Worm (Caenorhabditis elegans) whole organism, L3 larva: ENCODE results near the gene F14H12.3.

ENCODE experiments used
- ama-1 ChIP-seq: fragments of 150-350 bp; optimal IDR thresholded peaks from 2 replicates; lab custom pipeline; 2018
- tbx-2 ChIP-seq: sonication (generic microtip); optimal IDR thresholded peaks from 2 replicates; lab custom pipeline; 2016; ENCODE audit warnings: mild to moderate bottlenecking, missing genetic modification characterization, missing compliant biosample characterization
- ztf-11 ChIP-seq: fragments of 150-350 bp; optimal IDR thresholded peaks from 2 replicates; lab custom pipeline; 2014; ENCODE audit warnings: missing biosample characterization, missing genetic modification characterization

ce11 chrX:4306861-4307260, 37.2 kb upstream of the F14H12.3 start, which contains the start of gene pqn-15:
- TF ChIP-seq ztf-11 (tag; lab: Kevin White, UChicago) (no peak), ama-1 (lab: Kevin White, UChicago) (no peak), tbx-2 (tag; lab: Kevin White, UChicago) (no peak)
